Worm (Caenorhabditis elegans) whole organism, mixed stage, embryonic: Measurements from ENCODE around the gene vha-2.

ENCODE experiments used
- M03D4.4 ChIP-seq: sonication (generic microtip); optimal IDR thresholded peaks from 2 replicates; lab custom pipeline; 2017; ENCODE audit warnings: mild to moderate bottlenecking, missing genetic modification characterization, missing compliant biosample characterization
- ceh-39 ChIP-seq: fragments of 150-350 bp; optimal IDR thresholded peaks from 2 replicates; lab custom pipeline; 2014; ENCODE audit warnings: missing biosample characterization, missing genetic modification characterization
- ceh-43 ChIP-seq: fragments of 200-800 bp; sonication (Bioruptor generic); optimal IDR thresholded peaks from 2 replicates; lab custom pipeline; 2018; ENCODE audit warnings: mild to moderate bottlenecking, missing genetic modification characterization, moderate library complexity, missing compliant biosample characterization
- ceh-83 ChIP-seq: fragments of 200-800 bp; sonication (Bioruptor generic); optimal IDR thresholded peaks from 2 replicates; lab custom pipeline; 2018; ENCODE audit warnings: mild to moderate bottlenecking, missing genetic modification characterization, missing compliant biosample characterization
- cnd-1 ChIP-seq: fragments of 200-800 bp; sonication (Bioruptor generic); optimal IDR thresholded peaks from 2 replicates; lab custom pipeline; 2018; ENCODE audit warnings: mild to moderate bottlenecking, missing genetic modification characterization, missing compliant biosample characterization
- drap-1 ChIP-seq: fragments of 200-800 bp; sonication (Bioruptor generic); optimal IDR thresholded peaks from 3 replicates; lab custom pipeline; 2018; ENCODE audit warnings: mild to moderate bottlenecking, missing genetic modification characterization, missing compliant biosample characterization
- elt-1 ChIP-seq: sonication (generic microtip); optimal IDR thresholded peaks from 2 replicates; lab custom pipeline; 2017; ENCODE audit warnings: missing genetic modification characterization, mild to moderate bottlenecking, missing compliant biosample characterization, antibody characterized with exemption, moderate library complexity, borderline replicate concordance; ENCODE audit not compliant: insufficient read depth
- elt-3 ChIP-seq: fragments of 150-350 bp; optimal IDR thresholded peaks from 2 replicates; lab custom pipeline; 2014; ENCODE audit warnings: missing biosample characterization, missing genetic modification characterization
- flh-1 ChIP-seq: fragments of 200-800 bp; sonication (Bioruptor generic); optimal IDR thresholded peaks from 2 replicates; lab custom pipeline; 2018; ENCODE audit warnings: mild to moderate bottlenecking, missing genetic modification characterization, moderate library complexity, missing compliant biosample characterization
- lin-13 ChIP-seq: fragments of 150-350 bp; optimal IDR thresholded peaks from 2 replicates; lab custom pipeline; 2014; ENCODE audit warnings: missing biosample characterization, missing genetic modification characterization
- lin-32 ChIP-seq: fragments of 200-800 bp; sonication (Bioruptor generic); optimal IDR thresholded peaks from 2 replicates; lab custom pipeline; 2018; ENCODE audit warnings: mild to moderate bottlenecking, missing genetic modification characterization, missing compliant biosample characterization
- lsy-2 ChIP-seq: fragments of 150-350 bp; optimal IDR thresholded peaks from 2 replicates; lab custom pipeline; 2014; ENCODE audit warnings: missing biosample characterization, missing genetic modification characterization
- mab-5 ChIP-seq: fragments of 150-350 bp; optimal IDR thresholded peaks from 2 replicates; lab custom pipeline; 2014; ENCODE audit warnings: missing biosample characterization, missing genetic modification characterization
- mep-1 ChIP-seq: fragments of 150-350 bp; optimal IDR thresholded peaks from 2 replicates; lab custom pipeline; 2017; ENCODE audit warnings: missing biosample characterization, missing genetic modification reagents, missing genetic modification characterization, inconsistent platforms
- mls-2 ChIP-seq: sonication (generic microtip); optimal IDR thresholded peaks from 2 replicates; lab custom pipeline; 2016; ENCODE audit warnings: mild to moderate bottlenecking, missing genetic modification characterization, moderate library complexity, missing compliant biosample characterization
- nhr-12 ChIP-seq: fragments of 150-350 bp; optimal IDR thresholded peaks from 2 replicates; lab custom pipeline; 2014; ENCODE audit warnings: missing biosample characterization, missing genetic modification characterization
- nhr-2 ChIP-seq: fragments of 150-350 bp; optimal IDR thresholded peaks from 2 replicates; lab custom pipeline; 2014; ENCODE audit warnings: missing biosample characterization, missing genetic modification characterization
- nhr-237 ChIP-seq: fragments of 150-350 bp; optimal IDR thresholded peaks from 2 replicates; lab custom pipeline; 2014; ENCODE audit warnings: missing biosample characterization, missing genetic modification characterization
- nhr-28 ChIP-seq: fragments of 150-350 bp; optimal IDR thresholded peaks from 2 replicates; lab custom pipeline; 2014; ENCODE audit warnings: missing biosample characterization, missing genetic modification characterization
- nhr-76 ChIP-seq: sonication (generic microtip); optimal IDR thresholded peaks from 2 replicates; lab custom pipeline; 2017; ENCODE audit warnings: missing biosample characterization, missing genetic modification characterization
- pha-4 ChIP-seq: fragments of 150-350 bp; optimal IDR thresholded peaks from 2 replicates; lab custom pipeline; 2018; ENCODE audit warnings: missing biosample characterization, missing genetic modification reagents, missing genetic modification characterization
- sem-2 ChIP-seq: fragments of 200-800 bp; sonication (Bioruptor generic); optimal IDR thresholded peaks from 2 replicates; lab custom pipeline; 2018; ENCODE audit warnings: mild to moderate bottlenecking, missing genetic modification characterization, missing compliant biosample characterization
- snpc-4 ChIP-seq: fragments of 150-350 bp; optimal IDR thresholded peaks from 2 replicates; lab custom pipeline; 2014; ENCODE audit warnings: missing biosample characterization, missing genetic modification characterization
- sptf-1 ChIP-seq: sonication (generic microtip); optimal IDR thresholded peaks from 2 replicates; lab custom pipeline; 2017; ENCODE audit warnings: mild to moderate bottlenecking, missing genetic modification characterization, moderate library complexity, missing compliant biosample characterization
- tbx-8 ChIP-seq: fragments of 200-800 bp; sonication (Bioruptor generic); optimal IDR thresholded peaks from 2 replicates; lab custom pipeline; 2018; ENCODE audit warnings: mild to moderate bottlenecking, missing genetic modification characterization, moderate library complexity, missing compliant biosample characterization
- unc-120 ChIP-seq: sonication (generic microtip); optimal IDR thresholded peaks from 2 replicates; lab custom pipeline; 2017; ENCODE audit warnings: missing genetic modification characterization, missing compliant biosample characterization; ENCODE audit not compliant: poor library complexity, severe bottlenecking
- zip-8 ChIP-seq: fragments of 150-350 bp; optimal IDR thresholded peaks from 2 replicates; lab custom pipeline; 2014; ENCODE audit warnings: missing biosample characterization, missing genetic modification characterization
- ztf-11 ChIP-seq: fragments of 150-350 bp; optimal IDR thresholded peaks from 2 replicates; lab custom pipeline; 2014; ENCODE audit warnings: missing biosample characterization, missing genetic modification characterization

vha-2 gene

DNA sequence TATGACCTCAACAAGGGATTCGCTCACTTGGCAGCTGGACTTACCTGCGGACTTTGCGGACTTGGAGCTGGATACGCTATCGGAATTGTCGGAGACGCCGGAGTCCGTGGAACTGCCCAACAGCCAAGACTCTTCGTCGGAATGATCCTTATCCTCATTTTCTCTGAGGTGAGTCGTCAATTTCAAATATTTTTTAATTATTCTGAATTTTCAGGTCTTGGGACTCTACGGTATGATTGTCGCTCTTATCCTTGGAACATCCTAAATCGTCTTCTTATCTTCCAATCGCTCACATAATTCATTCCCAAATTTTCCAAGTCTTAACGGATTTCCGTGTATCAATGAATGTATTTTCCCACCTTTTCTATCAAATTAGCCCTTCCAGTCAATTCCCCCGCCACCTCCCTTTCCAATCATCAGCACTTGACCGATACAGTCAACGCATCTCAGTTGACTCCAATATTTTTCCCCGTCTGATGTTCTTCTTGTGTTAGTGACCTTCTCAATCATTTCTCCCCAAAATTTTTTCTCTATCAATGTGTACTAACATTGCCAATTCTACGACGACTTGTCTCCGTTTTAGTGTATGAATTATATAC is 618 bp downstream of the vha-2 start, which contains the start of gene R10E11.6:
R10E11.6 (plus strand) TSS at position 524 of the 599 bp plus-strand sequence.
- TF ChIP-seq elt-1 (tag; lab: Kevin White, UChicago) (no peak), lsy-2 (tag; lab: Kevin White, UChicago) (no peak), lin-13 (tag; lab: Kevin White, UChicago) (no peak), tbx-8 (GFP tag; lab: Kevin White, UChicago) (no peak), lin-32 (GFP tag; lab: Kevin White, UChicago) (no peak), sptf-1 (tag; lab: Kevin White, UChicago) (no peak), nhr-2 (tag; lab: Kevin White, UChicago) (no peak), elt-3 (tag; lab: Kevin White, UChicago) (no peak), ztf-11 (tag; lab: Kevin White, UChicago) (no peak), mls-2 (tag; lab: Kevin White, UChicago) (no peak), unc-120 (tag; lab: Kevin White, UChicago) (no peak), cnd-1 (no peak), nhr-12 (tag; lab: Kevin White, UChicago) (no peak), nhr-237 (tag; lab: Kevin White, UChicago) (no peak), M03D4.4 (tag; lab: Kevin White, UChicago) (no peak), ceh-83 (GFP tag; lab: Kevin White, UChicago) (no peak), ceh-39 (tag; lab: Kevin White, UChicago) (no peak), nhr-28 (tag; lab: Kevin White, UChicago) (no peak), mep-1 (tag; lab: Kevin White, UChicago) (no peak), ceh-43 (GFP tag; lab: Kevin White, UChicago) (no peak)

DNA sequence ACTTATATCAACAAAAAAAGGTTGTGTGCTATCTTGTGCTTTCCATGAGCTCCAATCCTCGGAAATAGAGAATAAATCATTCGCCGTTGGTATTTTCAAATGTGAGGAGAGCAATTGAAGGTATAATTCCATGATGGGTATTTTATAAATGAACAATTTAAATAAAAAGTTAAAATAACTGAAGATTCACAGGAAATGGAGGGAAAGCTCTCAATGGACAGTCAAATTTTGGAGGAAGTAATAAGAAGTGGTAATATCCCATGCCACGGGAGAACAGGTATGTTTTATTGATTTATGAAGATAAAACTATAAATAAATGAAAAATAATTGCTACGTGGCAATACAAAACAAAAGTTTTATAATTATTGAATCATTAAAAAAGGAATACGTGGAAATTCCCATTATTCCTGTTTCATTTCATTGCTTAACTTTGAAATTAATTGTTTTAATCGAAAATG is 1.2 kb downstream of the vha-2 start:
- TF ChIP-seq nhr-76 (tag; lab: Kevin White, UChicago) (no peak), mls-2 (tag; lab: Kevin White, UChicago) (peak; percentile 40), ceh-43 (GFP tag; lab: Kevin White, UChicago) (peak; percentile 12)

DNA sequence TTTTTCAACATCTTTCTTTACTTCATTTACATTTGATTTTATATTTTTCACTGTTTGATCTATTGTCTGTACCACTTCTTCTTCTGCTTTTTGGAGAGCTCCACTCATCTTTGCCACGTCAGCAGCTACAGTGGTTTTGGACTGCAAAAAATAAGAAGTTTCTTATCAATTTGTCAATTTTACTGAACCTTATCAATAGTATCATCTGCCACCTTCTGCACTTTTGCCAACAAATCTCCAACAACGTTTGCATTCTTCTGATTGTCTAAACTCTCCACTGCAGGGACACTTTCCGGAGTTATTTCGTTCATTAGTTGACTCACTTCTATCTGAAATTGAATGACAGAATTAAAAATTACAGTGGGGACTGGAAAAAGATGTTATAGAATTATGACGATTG is 4.8 kb downstream of the vha-2 start:
- TF ChIP-seq snpc-4 (tag; lab: Kevin White, UChicago) (no peak), sem-2 (no peak), flh-1 (GFP tag; lab: Kevin White, UChicago) (no peak), elt-1 (tag; lab: Kevin White, UChicago) (no peak), lin-13 (tag; lab: Kevin White, UChicago) (no peak), nhr-2 (tag; lab: Kevin White, UChicago) (no peak), sptf-1 (tag; lab: Kevin White, UChicago) (no peak), ceh-43 (GFP tag; lab: Kevin White, UChicago) (no peak), ceh-83 (GFP tag; lab: Kevin White, UChicago) (no peak), elt-3 (tag; lab: Kevin White, UChicago) (no peak)
- TF ChIP-seq, all 35 proteins: peak for 0

DNA sequence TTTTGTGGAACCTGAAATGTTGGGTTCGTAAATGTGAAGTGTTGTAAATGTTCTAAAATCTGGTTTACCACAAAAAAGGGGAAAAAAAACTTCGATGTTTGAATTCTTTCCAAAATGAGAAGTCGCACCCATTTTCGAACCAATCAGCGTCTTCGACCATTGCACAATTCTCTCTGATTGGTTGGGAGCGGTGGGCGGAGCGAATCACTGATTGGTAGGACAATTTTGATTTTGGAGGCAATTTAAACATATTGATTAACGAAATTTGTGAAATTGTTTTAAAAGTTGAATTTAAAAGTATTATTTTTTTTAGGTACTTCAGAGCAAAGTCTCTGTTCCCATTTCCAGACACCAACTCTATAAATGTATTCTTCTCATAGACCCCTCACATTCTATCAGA is 7.1 kb downstream of the vha-2 start:
- TF ChIP-seq lin-32 (GFP tag; lab: Kevin White, UChicago): no peak
- no peak for TF ChIP-seq unc-120 (tag; lab: Kevin White, UChicago)
- no peak for TF ChIP-seq zip-8 (tag; lab: Kevin White, UChicago)
- TF ChIP-seq snpc-4 (tag; lab: Kevin White, UChicago): no peak
- TF ChIP-seq elt-1 (tag; lab: Kevin White, UChicago): no peak

DNA sequence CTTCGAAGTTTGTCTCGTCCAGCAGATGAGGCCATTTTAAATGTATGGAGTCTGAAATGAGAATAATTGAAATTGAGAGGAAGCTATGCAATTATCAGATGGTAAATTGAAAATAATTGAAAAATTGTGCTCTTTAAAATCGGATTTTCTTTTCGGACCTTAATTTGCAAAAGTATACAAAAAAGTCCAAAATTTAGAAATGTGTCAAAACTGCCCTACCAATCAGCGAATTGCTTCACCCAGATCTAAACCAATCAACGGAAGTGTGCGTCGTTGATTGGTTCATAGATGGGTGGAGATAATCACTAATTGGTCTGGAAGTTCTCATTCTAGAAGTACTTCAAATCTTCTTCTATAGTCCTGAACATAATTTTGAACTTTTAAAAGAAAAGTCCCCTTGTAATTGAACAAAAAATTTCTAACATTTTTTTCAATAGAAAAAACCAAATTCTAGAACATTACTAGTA is 7.7 kb downstream of the vha-2 start, which contains the start of gene R10E11.5:
R10E11.5 (minus strand) TSS at position 51 of the 467 bp plus-strand sequence.
- no peak for TF ChIP-seq snpc-4 (tag; lab: Kevin White, UChicago)
- TF ChIP-seq sem-2: no peak
- TF ChIP-seq lin-32 (GFP tag; lab: Kevin White, UChicago): no peak
- TF ChIP-seq mep-1 (tag; lab: Kevin White, UChicago): no peak
- no peak for TF ChIP-seq mab-5 (tag; lab: Kevin White, UChicago)
- no peak for TF ChIP-seq nhr-237 (tag; lab: Kevin White, UChicago)
- no peak for TF ChIP-seq ceh-43 (GFP tag; lab: Kevin White, UChicago)
- TF ChIP-seq drap-1 (GFP tag; lab: Kevin White, UChicago): no peak
- no peak for TF ChIP-seq ceh-83 (GFP tag; lab: Kevin White, UChicago)
- TF ChIP-seq mls-2 (tag; lab: Kevin White, UChicago): no peak
- no peak for TF ChIP-seq tbx-8 (GFP tag; lab: Kevin White, UChicago)
- TF ChIP-seq elt-3 (tag; lab: Kevin White, UChicago): no peak
- no peak for TF ChIP-seq pha-4 (tag; lab: Kevin White, UChicago)
- TF ChIP-seq ceh-39 (tag; lab: Kevin White, UChicago): no peak
- no peak for TF ChIP-seq flh-1 (GFP tag; lab: Kevin White, UChicago)
- TF ChIP-seq nhr-2 (tag; lab: Kevin White, UChicago): no peak
- TF ChIP-seq zip-8 (tag; lab: Kevin White, UChicago): no peak
- no peak for TF ChIP-seq unc-120 (tag; lab: Kevin White, UChicago)
